Worm (Caenorhabditis elegans): ENCODE data around the gene his-32.

- TF ChIP-seq fkh-10 (GFP tag; optimal IDR thresholded peaks at IDR 0.05): no peak
- no peak for TF ChIP-seq snpc-4 (tag; optimal IDR thresholded peaks at IDR 0.05)
- no peak for TF ChIP-seq dve-1 (tag; optimal IDR thresholded peaks at IDR 0.05; ENCODE audit: insufficient read depth)
- no peak for TF ChIP-seq dpl-1 (GFP tag; optimal IDR thresholded peaks at IDR 0.05)
- TF ChIP-seq mxl-2 (GFP tag; conservative IDR thresholded peaks at IDR 0.05): no peak
- TF ChIP-seq ceh-82 (tag; optimal IDR thresholded peaks at IDR 0.05): no peak
- no peak for TF ChIP-seq egl-27 (tag; optimal IDR thresholded peaks at IDR 0.05)
- no peak for TF ChIP-seq mdt-29 (GFP tag; IDR thresholded peaks at IDR 0.05)
These were observed 45.6 kb downstream of the his-32 start, which contains the start of gene praf-3 for ce11 chrIV:8379683-8380082.
